Worm (Caenorhabditis elegans): ENCODE measurements around the gene C53C11.4.

ce11 chrX:17336354-17336753 is 25.6 kb downstream of the C53C11.4 start, which contains the start of gene C53C11.2:
- TF ChIP-seq ama-1 (optimal IDR thresholded peaks at IDR 0.05) (no peak), F13C5.2 (tag; optimal IDR thresholded peaks at IDR 0.05) (no peak), B0310.2 (tag; optimal IDR thresholded peaks at IDR 0.05) (no peak), ceh-13 (GFP tag; optimal IDR thresholded peaks at IDR 0.05) (no peak), ets-7 (tag; optimal IDR thresholded peaks at IDR 0.05) (no peak), aly-1 (tag; optimal IDR thresholded peaks at IDR 0.05) (no peak), hmbx-1 (tag; optimal IDR thresholded peaks at IDR 0.05) (no peak), hmg-4 (GFP tag; optimal IDR thresholded peaks at IDR 0.05) (no peak), sea-1 (GFP tag; conservative IDR thresholded peaks at IDR 0.05) (no peak), flt-1 (GFP tag; IDR thresholded peaks at IDR 0.05) (no peak), tbx-37 (GFP tag; conservative IDR thresholded peaks at IDR 0.05) (no peak), hnd-1 (tag; optimal IDR thresholded peaks at IDR 0.05) (no peak), tbx-11 (GFP tag; IDR thresholded peaks at IDR 0.05) (no peak)
